Worm (Caenorhabditis elegans) whole organism, L4 larva: Measurements from ENCODE around the gene C46C2.6.

Experiments
- F26F4.8 ChIP-seq: fragments of 200-800 bp; sonication (Bioruptor generic); conservative IDR thresholded peaks from 2 replicates; pipeline ENCODE4 v1.3.6; 2022; ENCODE audit warnings: missing genetic modification characterization, missing compliant biosample characterization
- F37D6.2 ChIP-seq: sonication (generic microtip); optimal IDR thresholded peaks from 2 replicates; lab custom pipeline; 2016; ENCODE audit warnings: mild to moderate bottlenecking, missing genetic modification characterization, missing compliant biosample characterization
- F44E2.7 ChIP-seq: fragments of 200-800 bp; sonication (Bioruptor generic); IDR thresholded peaks from 2 replicates; pipeline ENCODE4 v2.1.2; 2022; ENCODE audit warnings: missing genetic modification characterization, missing compliant biosample characterization
- T20F7.1 ChIP-seq: fragments of 200-800 bp; sonication (Bioruptor generic); optimal IDR thresholded peaks from 2 replicates; lab custom pipeline; 2018; ENCODE audit warnings: mild to moderate bottlenecking, missing genetic modification characterization, missing compliant biosample characterization
- T26A8.4 ChIP-seq: fragments of 200-800 bp; sonication (Bioruptor generic); IDR thresholded peaks from 2 replicates; pipeline ENCODE4 v1.3.6; 2022; ENCODE audit warnings: missing genetic modification characterization, missing compliant biosample characterization
- Y5F2A.4 ChIP-seq: fragments of 200-800 bp; sonication (Bioruptor generic); optimal IDR thresholded peaks from 2 replicates; lab custom pipeline; 2018; ENCODE audit warnings: mild to moderate bottlenecking, missing genetic modification characterization, missing compliant biosample characterization
- aly-2 ChIP-seq: sonication (generic microtip); optimal IDR thresholded peaks from 2 replicates; lab custom pipeline; 2018; ENCODE audit warnings: missing biosample characterization, missing genetic modification characterization
- ceh-20 ChIP-seq: fragments of 200-800 bp; sonication (Bioruptor generic); IDR thresholded peaks from 2 replicates; pipeline ENCODE4 v1.3.6; 2022; ENCODE audit warnings: missing genetic modification reagents, missing genetic modification characterization, missing compliant biosample characterization
- ceh-82 ChIP-seq: sonication (generic microtip); optimal IDR thresholded peaks from 2 replicates; lab custom pipeline; 2017; ENCODE audit warnings: missing biosample characterization, missing genetic modification characterization
- ces-1 ChIP-seq: fragments of 150-350 bp; sonication (generic microtip); optimal IDR thresholded peaks from 4 replicates; lab custom pipeline; 2014; ENCODE audit warnings: missing biosample characterization, missing genetic modification reagents, missing genetic modification characterization
- cey-2 ChIP-seq: sonication (generic microtip); optimal IDR thresholded peaks from 3 replicates; lab custom pipeline; 2017; ENCODE audit warnings: missing genetic modification characterization, mild to moderate bottlenecking, missing compliant biosample characterization, antibody characterized with exemption, borderline replicate concordance; ENCODE audit not compliant: insufficient read depth
- ctbp-1 ChIP-seq: fragments of 200-800 bp; sonication (Bioruptor generic); IDR thresholded peaks from 2 replicates; pipeline ENCODE4 v1.3.6; 2022; ENCODE audit warnings: missing genetic modification reagents, missing genetic modification characterization, missing compliant biosample characterization
- daf-12 ChIP-seq: fragments of 150-350 bp; optimal IDR thresholded peaks from 2 replicates; lab custom pipeline; 2014; ENCODE audit warnings: missing biosample characterization, missing genetic modification reagents, missing genetic modification characterization
- daf-19 ChIP-seq: fragments of 200-800 bp; sonication (Bioruptor generic); conservative IDR thresholded peaks from 2 replicates; pipeline ENCODE4 v1.3.6; 2022; ENCODE audit warnings: missing genetic modification characterization, missing compliant biosample characterization
- daf-8 ChIP-seq: fragments of 200-800 bp; sonication (Bioruptor generic); IDR thresholded peaks from 2 replicates; pipeline ENCODE4 v1.3.6; 2022; ENCODE audit warnings: missing genetic modification characterization, missing compliant biosample characterization
- dmd-6 ChIP-seq: fragments of 200-800 bp; sonication (Bioruptor generic); IDR thresholded peaks from 2 replicates; pipeline ENCODE4 v1.3.6; 2022; ENCODE audit warnings: missing genetic modification reagents, missing genetic modification characterization, missing compliant biosample characterization
- egl-27 ChIP-seq: sonication (generic microtip); optimal IDR thresholded peaks from 3 replicates; lab custom pipeline; 2017; ENCODE audit warnings: missing biosample characterization, missing genetic modification reagents, missing genetic modification characterization
- fkh-10 ChIP-seq: fragments of 150-350 bp; optimal IDR thresholded peaks from 2 replicates; lab custom pipeline; 2014; ENCODE audit warnings: missing biosample characterization, missing genetic modification reagents, missing genetic modification characterization
- fos-1 ChIP-seq: fragments of 150-350 bp; optimal IDR thresholded peaks from 2 replicates; lab custom pipeline; 2014; ENCODE audit warnings: missing biosample characterization, missing genetic modification characterization
- hif-1 ChIP-seq, 2 experiments: sonication (generic microtip); optimal IDR thresholded peaks; 2 replicates each; lab custom pipeline; 2016 to 2017; ENCODE audit warnings: missing compliant biosample characterization in 2 of 2, missing genetic modification characterization in 2 of 2, missing genetic modification reagents in 2 of 2, missing genotype in 2 of 2, mild to moderate bottlenecking in 1 of 2
- hlh-11 ChIP-seq: fragments of 200-800 bp; sonication (Bioruptor generic); optimal IDR thresholded peaks from 2 replicates; lab custom pipeline; 2018; ENCODE audit warnings: mild to moderate bottlenecking, missing genetic modification characterization, missing compliant biosample characterization
- jun-1 ChIP-seq: fragments of 150-350 bp; optimal IDR thresholded peaks from 2 replicates; lab custom pipeline; 2014; ENCODE audit warnings: missing biosample characterization, missing genetic modification reagents, missing genetic modification characterization
- lin-1 ChIP-seq: fragments of 200-800 bp; sonication (Bioruptor generic); IDR thresholded peaks from 2 replicates; pipeline ENCODE4 v1.3.6; 2022; ENCODE audit warnings: missing genetic modification reagents, missing genetic modification characterization, missing compliant biosample characterization
- lin-15B ChIP-seq: fragments of 150-350 bp; sonication (generic microtip); optimal IDR thresholded peaks from 3 replicates; lab custom pipeline; 2014; ENCODE audit warnings: missing biosample characterization, missing genetic modification characterization
- lin-38 ChIP-seq: fragments of 200-800 bp; sonication (Bioruptor generic); IDR thresholded peaks from 2 replicates; pipeline ENCODE4 v1.3.6; 2022; ENCODE audit warnings: missing genetic modification reagents, missing genetic modification characterization, missing compliant biosample characterization
- lin-39 ChIP-seq: fragments of 150-350 bp; optimal IDR thresholded peaks from 2 replicates; lab custom pipeline; 2014; ENCODE audit warnings: missing biosample characterization, missing genetic modification reagents, missing genetic modification characterization
- lsy-2 ChIP-seq, 2 experiments: fragments of 150-350 bp in 1 of 2; sonication (generic microtip) in 1 of 2; optimal IDR thresholded peaks; 2 replicates each; lab custom pipeline; 2014 to 2017; ENCODE audit warnings: missing biosample characterization in 2 of 2, missing genetic modification characterization in 2 of 2
- mdl-1 ChIP-seq, 2 experiments: fragments of 150-350 bp in 1 of 2; sonication (generic microtip) in 1 of 2; optimal IDR thresholded peaks; 2 replicates each; lab custom pipeline; 2014 to 2017; ENCODE audit warnings: missing biosample characterization in 2 of 2, missing genetic modification characterization in 2 of 2
- mep-1 ChIP-seq: fragments of 150-350 bp; sonication (generic microtip); optimal IDR thresholded peaks from 3 replicates; lab custom pipeline; 2014; ENCODE audit warnings: missing biosample characterization, missing genetic modification characterization
- mes-2 ChIP-seq: sonication (generic microtip); optimal IDR thresholded peaks from 2 replicates; lab custom pipeline; 2016; ENCODE audit warnings: missing genotype, mild to moderate bottlenecking, missing genetic modification characterization, missing compliant biosample characterization; ENCODE audit not compliant: poor library complexity, severe bottlenecking
- mxl-3 ChIP-seq: fragments of 200-800 bp; sonication (Bioruptor generic); optimal IDR thresholded peaks from 2 replicates; lab custom pipeline; 2018; ENCODE audit warnings: mild to moderate bottlenecking, missing genetic modification characterization, missing compliant biosample characterization
- nhr-10 ChIP-seq: fragments of 150-350 bp; optimal IDR thresholded peaks from 2 replicates; lab custom pipeline; 2014; ENCODE audit warnings: missing biosample characterization, missing genetic modification characterization
- nhr-111 ChIP-seq: fragments of 200-800 bp; sonication (Bioruptor generic); optimal IDR thresholded peaks from 2 replicates; lab custom pipeline; 2018; ENCODE audit warnings: mild to moderate bottlenecking, missing genetic modification characterization, missing compliant biosample characterization
- nhr-28 ChIP-seq: fragments of 150-350 bp; optimal IDR thresholded peaks from 2 replicates; lab custom pipeline; 2014; ENCODE audit warnings: missing biosample characterization, missing genetic modification characterization
- nhr-42 ChIP-seq: fragments of 200-800 bp; sonication (Bioruptor generic); IDR thresholded peaks from 2 replicates; pipeline ENCODE4 v1.3.6; 2022; ENCODE audit warnings: missing genetic modification characterization, missing compliant biosample characterization
- nhr-48 ChIP-seq: sonication (generic microtip); optimal IDR thresholded peaks from 2 replicates; lab custom pipeline; 2016; ENCODE audit warnings: mild to moderate bottlenecking, missing genetic modification characterization, missing compliant biosample characterization
- nhr-6 ChIP-seq: fragments of 150-350 bp; optimal IDR thresholded peaks from 2 replicates; lab custom pipeline; 2014; ENCODE audit warnings: missing biosample characterization, missing genetic modification characterization
- pha-4 ChIP-seq, 2 experiments: fragments of 150-350 bp in 1 of 2; fragments of 200-800 bp in 1 of 2; sonication (Bioruptor generic) in 1 of 2; IDR thresholded peaks in 1 of 2; optimal IDR thresholded peaks in 1 of 2; 2 replicates each; pipeline versions ENCODE4 v1.3.6 to Lab custom; 2014 to 2022; ENCODE audit warnings: missing genetic modification characterization in 2 of 2, missing genetic modification reagents in 2 of 2, missing biosample characterization in 1 of 2, missing compliant biosample characterization in 1 of 2
- set-16 ChIP-seq: fragments of 200-800 bp; sonication (Bioruptor generic); IDR thresholded peaks from 2 replicates; pipeline ENCODE4 v1.3.6; 2022; ENCODE audit warnings: missing genetic modification reagents, missing genetic modification characterization, missing compliant biosample characterization
- snpc-1.2 ChIP-seq: fragments of 200-800 bp; sonication (Bioruptor generic); IDR thresholded peaks from 2 replicates; pipeline ENCODE4 v1.3.6; 2022; ENCODE audit warnings: missing genetic modification reagents, missing genetic modification characterization, missing compliant biosample characterization
- spr-1 ChIP-seq: sonication (generic microtip); optimal IDR thresholded peaks from 2 replicates; lab custom pipeline; 2016; ENCODE audit warnings: mild to moderate bottlenecking, missing genetic modification characterization, missing compliant biosample characterization
- spr-3 ChIP-seq: fragments of 200-800 bp; sonication (Bioruptor generic); optimal IDR thresholded peaks from 2 replicates; lab custom pipeline; 2018; ENCODE audit warnings: mild to moderate bottlenecking, missing genetic modification characterization, missing compliant biosample characterization
- unc-62 ChIP-seq, 3 experiments: fragments of 150-350 bp in 1 of 3; sonication (generic microtip); optimal IDR thresholded peaks in 2 of 3; peaks in 1 of 3; 1 replicate in 1 of 3; 2 replicates in 2 of 3; lab custom pipeline; 2014 to 2017; ENCODE audit warnings: missing biosample characterization in 3 of 3, missing genetic modification characterization in 3 of 3, missing genetic modification reagents in 3 of 3, missing genotype in 1 of 3
- vab-7 ChIP-seq: fragments of 200-800 bp; sonication (Bioruptor generic); IDR thresholded peaks from 2 replicates; pipeline ENCODE4 v1.3.6; 2022; ENCODE audit warnings: missing genetic modification reagents, missing genetic modification characterization, missing compliant biosample characterization
- zag-1 ChIP-seq: fragments of 150-350 bp; optimal IDR thresholded peaks from 2 replicates; lab custom pipeline; 2014; ENCODE audit warnings: missing biosample characterization, missing genetic modification characterization
- zfp-3 ChIP-seq: fragments of 200-800 bp; sonication (Bioruptor generic); conservative IDR thresholded peaks from 2 replicates; pipeline ENCODE4 v1.3.6; 2022; ENCODE audit warnings: missing genetic modification reagents, missing genetic modification characterization, missing compliant biosample characterization
- zip-2 ChIP-seq: fragments of 150-350 bp; optimal IDR thresholded peaks from 2 replicates; lab custom pipeline; 2014; ENCODE audit warnings: missing biosample characterization, missing genetic modification characterization

The C46C2.6 gene

DNA sequence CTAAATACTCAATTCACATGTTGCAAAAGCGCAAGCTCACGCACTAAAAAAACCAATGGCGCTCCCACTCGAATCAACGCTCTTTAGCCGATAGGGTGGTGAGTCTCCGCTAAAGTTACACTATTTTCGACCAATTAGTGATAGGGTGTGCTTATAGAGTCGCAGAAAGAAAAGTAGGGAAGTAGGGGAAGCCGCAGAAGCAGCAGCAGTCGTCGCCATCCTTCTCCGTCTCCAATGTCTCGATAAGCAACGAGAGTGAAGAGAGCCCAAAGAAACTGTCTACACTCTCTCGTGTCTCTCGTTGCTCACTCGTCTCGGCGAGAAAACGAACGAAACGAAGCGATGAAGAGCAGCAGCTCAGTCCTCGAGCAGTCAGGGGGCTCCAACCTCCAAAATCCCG, 15.5 kb upstream of the C46C2.6 start (continued):
- TF ChIP-seq lin-39 (tag; lab: Kevin White, UChicago) (no peak), spr-3 (GFP tag; lab: Kevin White, UChicago) (no peak), mes-2 (peak; percentile 82), zip-2 (tag; lab: Kevin White, UChicago) (no peak), daf-12 (tag; lab: Kevin White, UChicago) (no peak), lin-15B (tag; lab: Kevin White, UChicago) (no peak), nhr-111 (no peak), aly-2 (tag; lab: Kevin White, UChicago) (no peak), mep-1 (tag; lab: Kevin White, UChicago) (peak; percentile 56), ctbp-1 (GFP tag; lab: Robert Waterston, UW) (peak; percentile 52), T20F7.1 (GFP tag; lab: Kevin White, UChicago) (no peak), fos-1 (tag; lab: Kevin White, UChicago) (no peak), zag-1 (tag; lab: Kevin White, UChicago) (no peak), nhr-10 (tag; lab: Kevin White, UChicago) (no peak), dmd-6 (GFP tag; lab: Robert Waterston, UW) (peak; percentile 71), F26F4.8 (no peak), zfp-3 (GFP tag; lab: Robert Waterston, UW) (0 out of 2 replicates have a peak, but pooled peaks have one; percentile 9)
- TF ChIP-seq, all 104 proteins: peak for 36

DNA sequence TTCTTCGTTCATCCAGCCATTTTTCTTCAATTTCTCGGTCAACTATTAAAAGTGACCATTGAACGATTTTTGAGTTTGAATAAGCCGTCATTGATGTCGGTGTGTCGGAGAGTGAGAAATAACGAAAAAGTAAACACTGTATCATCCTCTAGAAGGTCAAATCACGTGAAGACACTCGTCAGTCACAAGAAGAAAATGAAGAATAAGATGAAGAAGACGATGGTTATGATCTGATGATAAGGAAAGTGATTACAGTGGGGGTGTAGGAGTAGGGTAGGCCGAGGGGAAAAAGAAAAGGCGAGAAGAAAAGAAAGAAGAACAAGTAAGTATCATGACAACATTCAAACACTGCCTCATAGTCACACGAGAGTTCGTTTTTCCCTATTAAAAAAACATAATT, 14.1 kb upstream of the C46C2.6 start:
- peak in 1 of 2 experiments; percentile 92 for TF ChIP-seq unc-62 (GFP tag; optimal IDR thresholded peaks at IDR 0.05 in 1 of 2; lab: Kevin White, UChicago)
- TF ChIP-seq unc-62 (tag; optimal IDR thresholded peaks at IDR 0.05; lab: Kevin White, UChicago) = no peak
- TF ChIP-seq lin-1 (GFP tag; lab: Robert Waterston, UW) = 0 out of 2 replicates have a peak, but pooled peaks have one; percentile 29
- TF ChIP-seq vab-7 = no peak
- peak; percentile 90 for TF ChIP-seq nhr-28 (tag; lab: Kevin White, UChicago)
- no peak for TF ChIP-seq ctbp-1 (GFP tag; lab: Robert Waterston, UW)
- TF ChIP-seq egl-27 (tag; lab: Kevin White, UChicago) = no peak
- no peak; the same call in 1 of the 2 replicates for TF ChIP-seq set-16 (GFP tag; lab: Robert Waterston, UW)
- TF ChIP-seq daf-19 = no peak
- TF ChIP-seq F44E2.7 = no peak
- TF ChIP-seq ces-1 = no peak
- TF ChIP-seq dmd-6 (GFP tag; lab: Robert Waterston, UW) = peak; percentile 72
- no peak for TF ChIP-seq aly-2 (tag; lab: Kevin White, UChicago)
- TF ChIP-seq nhr-42 (GFP tag; lab: Robert Waterston, UW) = no peak
- no peak for TF ChIP-seq jun-1
- TF ChIP-seq hif-1 (tag; optimal IDR thresholded peaks at IDR 0.05; lab: Kevin White, UChicago) = peak in 1 of 2 experiments; percentile 38
- TF ChIP-seq T26A8.4 (GFP tag; lab: Robert Waterston, UW) = no peak
- peak; percentile 38 for TF ChIP-seq nhr-48
- no peak; the same call in 1 of the 2 replicates for TF ChIP-seq lin-38 (GFP tag; lab: Robert Waterston, UW)
- TF ChIP-seq T20F7.1 (GFP tag; lab: Kevin White, UChicago) = no peak
- TF ChIP-seq fkh-10 (GFP tag; lab: Kevin White, UChicago) = no peak
- no peak for TF ChIP-seq daf-8 (GFP tag; lab: Robert Waterston, UW)
- peak; percentile 44 to 58 for TF ChIP-seq lsy-2 (tag; optimal IDR thresholded peaks at IDR 0.05; lab: Kevin White, UChicago)
- TF ChIP-seq ceh-20 (GFP tag; lab: Robert Waterston, UW) = no peak
- no peak for TF ChIP-seq snpc-1.2
- TF ChIP-seq F37D6.2 (tag; lab: Kevin White, UChicago) = no peak
- no peak for TF ChIP-seq Y5F2A.4
- TF ChIP-seq mdl-1 (tag; optimal IDR thresholded peaks at IDR 0.05; lab: Kevin White, UChicago) = peak; percentile 30 to 75
- peak; percentile 49 for TF ChIP-seq mxl-3 (GFP tag; lab: Kevin White, UChicago)
- TF ChIP-seq pha-4 (GFP tag; IDR thresholded peaks at IDR 0.05; lab: Robert Waterston, UW) = 0 out of 2 replicates have a peak, but pooled peaks have one; percentile 16
- peak; percentile 73 for TF ChIP-seq pha-4 (tag; optimal IDR thresholded peaks at IDR 0.05; lab: Kevin White, UChicago)
- TF ChIP-seq ceh-82 (tag; lab: Kevin White, UChicago) = no peak
- TF ChIP-seq mes-2 = peak; percentile 31
- peak; percentile 88 for TF ChIP-seq hlh-11 (tag; lab: Kevin White, UChicago)
- peak; percentile 10 for TF ChIP-seq nhr-6 (tag; lab: Kevin White, UChicago)
- no peak for TF ChIP-seq cey-2 (tag; lab: Kevin White, UChicago)
- no peak for TF ChIP-seq nhr-111
- TF ChIP-seq spr-1 (tag; lab: Kevin White, UChicago) = no peak
